Worm (Caenorhabditis elegans) whole organism, L3 larva: Measurements from ENCODE around the gene sek-4.
A peak's percentile ranks its signal among the peaks of the same experiment; 100 is the strongest.

Experiments used
- aly-2 ChIP-seq: fragments of 150-350 bp; optimal IDR thresholded peaks from 2 replicates; lab custom pipeline; 2014; ENCODE audit warnings: missing biosample characterization, missing genetic modification characterization
- ceh-16 ChIP-seq: sonication (generic microtip); optimal IDR thresholded peaks from 2 replicates; lab custom pipeline; 2017; ENCODE audit warnings: missing biosample characterization, missing genetic modification characterization
- ceh-28 ChIP-seq: fragments of 150-350 bp; optimal IDR thresholded peaks from 2 replicates; lab custom pipeline; 2014; ENCODE audit warnings: missing biosample characterization, missing genetic modification reagents, missing genetic modification characterization
- fkh-2 ChIP-seq: fragments of 150-350 bp; optimal IDR thresholded peaks from 2 replicates; lab custom pipeline; 2014; ENCODE audit warnings: missing biosample characterization, missing genetic modification reagents, missing genetic modification characterization
- jun-1 ChIP-seq: fragments of 150-350 bp; optimal IDR thresholded peaks from 2 replicates; lab custom pipeline; 2014; ENCODE audit warnings: missing biosample characterization, missing genetic modification reagents, missing genetic modification characterization
- lin-15B ChIP-seq: fragments of 150-350 bp; optimal IDR thresholded peaks from 2 replicates; lab custom pipeline; 2014; ENCODE audit warnings: missing biosample characterization, missing genetic modification characterization
- nhr-12 ChIP-seq: fragments of 150-350 bp; optimal IDR thresholded peaks from 2 replicates; lab custom pipeline; 2014; ENCODE audit warnings: missing biosample characterization, missing genetic modification characterization
- nhr-76 ChIP-seq: fragments of 150-350 bp; sonication (generic microtip); optimal IDR thresholded peaks from 5 replicates; lab custom pipeline; 2014; ENCODE audit warnings: missing biosample characterization, missing genetic modification characterization
- pha-4 ChIP-seq: fragments of 150-350 bp; optimal IDR thresholded peaks from 2 replicates; lab custom pipeline; 2014; ENCODE audit warnings: missing biosample characterization, missing genetic modification reagents, missing genetic modification characterization
- unc-62 ChIP-seq: fragments of 150-350 bp; sonication (generic microtip); optimal IDR thresholded peaks from 4 replicates; lab custom pipeline; 2014; ENCODE audit warnings: missing biosample characterization, missing genetic modification reagents, missing genetic modification characterization
- ztf-4 ChIP-seq: fragments of 150-350 bp; optimal IDR thresholded peaks from 2 replicates; lab custom pipeline; 2014; ENCODE audit warnings: missing biosample characterization, missing genetic modification characterization

- TF ChIP-seq unc-62 (GFP tag; lab: Kevin White, UChicago) (no peak), nhr-12 (tag; lab: Kevin White, UChicago) (no peak), aly-2 (tag; lab: Kevin White, UChicago) (no peak), ceh-28 (tag; lab: Kevin White, UChicago) (no peak), pha-4 (tag; lab: Kevin White, UChicago) (peak; percentile 34), ceh-16 (tag; lab: Kevin White, UChicago) (no peak), fkh-2 (no peak), nhr-76 (tag; lab: Kevin White, UChicago) (no peak), lin-15B (tag; lab: Kevin White, UChicago) (no peak), ztf-4 (tag; lab: Kevin White, UChicago) (no peak), jun-1 (tag; lab: Kevin White, UChicago) (no peak)
These were observed 10.6 kb upstream of the sek-4 start, which contains the start of gene chtl-1 for ce11 chrX:5364222-5364621.
